Worm (Caenorhabditis elegans): ENCODE results near the gene AH9.1.

ce11 chrX:2233929-2234328, 12.9 kb downstream of the AH9.1 start, which contains the start of gene T14F9.2:
- TF ChIP-seq ceh-13 (GFP tag; optimal IDR thresholded peaks at IDR 0.05) (no peak), tbx-11 (GFP tag; IDR thresholded peaks at IDR 0.05) (no peak), F13C5.2 (tag; optimal IDR thresholded peaks at IDR 0.05) (no peak), ama-1 (optimal IDR thresholded peaks at IDR 0.05) (no peak), sea-1 (GFP tag; conservative IDR thresholded peaks at IDR 0.05) (no peak)

Data from whole organism, early embryonic.